Fruit fly (Drosophila melanogaster) whole organism, embryonic: ENCODE results near the gene Lerp.

Experiments
- Atf3 ChIP-seq: fragments of 200-800 bp; sonication (Bioruptor generic); optimal IDR thresholded peaks from 3 replicates; lab custom pipeline; 2016; ENCODE audit warnings: missing biosample characterization, missing genetic modification characterization
- Atf6 ChIP-seq: fragments of 200-800 bp; sonication (Bioruptor generic); IDR thresholded peaks from 2 replicates; pipeline ENCODE4 v1.3.6; 2022; ENCODE audit warnings: missing biosample characterization, missing genetic modification characterization
- Awh ChIP-seq: fragments of 200-800 bp; sonication (Bioruptor generic); IDR thresholded peaks from 2 replicates; pipeline ENCODE4, ENCODE4 v1.3.6; 2022; ENCODE audit warnings: missing biosample characterization, missing genetic modification characterization
- CG10209 ChIP-seq: fragments of 200-800 bp; sonication (Bioruptor generic); optimal IDR thresholded peaks from 3 replicates; lab custom pipeline; 2017; ENCODE audit warnings: missing biosample characterization, mild to moderate bottlenecking, missing genetic modification characterization, missing genetic modification reagents
- CG10267 ChIP-seq: fragments of 200-800 bp; sonication (Bioruptor generic); optimal IDR thresholded peaks from 2 replicates; lab custom pipeline; 2018; ENCODE audit warnings: missing biosample characterization, mild to moderate bottlenecking, missing genetic modification characterization, moderate library complexity
- CG10366 ChIP-seq: fragments of 200-800 bp; sonication (Bioruptor generic); IDR thresholded peaks from 2 replicates; pipeline ENCODE4 v1.3.6; 2022; ENCODE audit warnings: missing biosample characterization, missing genetic modification characterization
- CG11247 ChIP-seq: fragments of 200-800 bp; sonication (Bioruptor generic); IDR thresholded peaks from 2 replicates; pipeline ENCODE4 v1.3.6; 2022; ENCODE audit warnings: missing biosample characterization, missing genetic modification characterization
- CG12104 ChIP-seq: fragments of 200-800 bp; sonication (Bioruptor generic); optimal IDR thresholded peaks from 3 replicates; lab custom pipeline; 2016; ENCODE audit warnings: missing biosample characterization, missing genetic modification characterization
- CG12299 ChIP-seq: fragments of 200-800 bp; sonication (Bioruptor generic); optimal IDR thresholded peaks from 2 replicates; lab custom pipeline; 2018; ENCODE audit warnings: missing biosample characterization, mild to moderate bottlenecking, missing genetic modification characterization
- CG2875 ChIP-seq: fragments of 200-800 bp; sonication (Bioruptor generic); optimal IDR thresholded peaks from 2 replicates; lab custom pipeline; 2017; ENCODE audit warnings: missing biosample characterization, mild to moderate bottlenecking, missing genetic modification characterization, missing genetic modification reagents
- CG3065 ChIP-seq: fragments of 200-800 bp; sonication (Bioruptor generic); optimal IDR thresholded peaks from 2 replicates; lab custom pipeline; 2016; ENCODE audit warnings: missing biosample characterization, missing genetic modification characterization
- CG32532 ChIP-seq: fragments of 200-800 bp; sonication (Bioruptor generic); IDR thresholded peaks from 2 replicates; pipeline ENCODE4 v1.3.6; 2022; ENCODE audit warnings: missing biosample characterization, missing genetic modification characterization
- CG32767 ChIP-seq: fragments of 200-800 bp; sonication (Bioruptor generic); IDR thresholded peaks from 2 replicates; pipeline ENCODE4 v1.3.6; 2022; ENCODE audit warnings: missing biosample characterization, missing genetic modification characterization
- CG4707 ChIP-seq: fragments of 200-800 bp; sonication (Bioruptor generic); optimal IDR thresholded peaks from 2 replicates; lab custom pipeline; 2018; ENCODE audit warnings: missing biosample characterization, mild to moderate bottlenecking, missing genetic modification characterization, moderate library complexity
- CG6654 ChIP-seq: fragments of 200-800 bp; sonication (Bioruptor generic); optimal IDR thresholded peaks from 2 replicates; lab custom pipeline; 2017; ENCODE audit warnings: missing biosample characterization, mild to moderate bottlenecking, missing genetic modification characterization
- CG8765 ChIP-seq: fragments of 200-800 bp; sonication (Bioruptor generic); IDR thresholded peaks from 2 replicates; pipeline ENCODE4 v1.3.6; 2022; ENCODE audit warnings: missing biosample characterization, missing genetic modification characterization
- CoRest ChIP-seq: fragments of 200-800 bp; sonication (Bioruptor generic); optimal IDR thresholded peaks from 3 replicates; lab custom pipeline; 2018; ENCODE audit warnings: missing biosample characterization, mild to moderate bottlenecking, missing genetic modification characterization, moderate library complexity
- D ChIP-seq, 2 experiments: fragments of 200-800 bp in 1 of 2; fragments of >200 bp in 1 of 2; sonication (Bioruptor generic) in 1 of 2; optimal IDR thresholded peaks; 2 replicates in 1 of 2; 3 replicates in 1 of 2; lab custom pipeline; 2017; ENCODE audit warnings: mild to moderate bottlenecking in 1 of 2, missing biosample characterization in 1 of 2, missing genetic modification characterization in 1 of 2, missing genetic modification reagents in 1 of 2
- Doc2 ChIP-seq: fragments of 200-800 bp; sonication (Bioruptor generic); IDR thresholded peaks from 2 replicates; pipeline ENCODE4 v1.3.6; 2022; ENCODE audit warnings: missing biosample characterization, missing genetic modification characterization
- Drgx ChIP-seq: fragments of 200-800 bp; sonication (Bioruptor generic); IDR thresholded peaks from 2 replicates; pipeline ENCODE4 v1.3.6; 2022; ENCODE audit warnings: missing biosample characterization, missing genetic modification characterization
- Gsc ChIP-seq: fragments of 200-800 bp; sonication (Bioruptor generic); IDR thresholded peaks from 2 replicates; pipeline ENCODE4 v1.3.6; 2022; ENCODE audit warnings: missing biosample characterization, missing genetic modification characterization
- HLH54F ChIP-seq: fragments of 200-800 bp; sonication (Bioruptor generic); optimal IDR thresholded peaks from 3 replicates; lab custom pipeline; 2016; ENCODE audit warnings: missing biosample characterization, missing genetic modification characterization
- Hand ChIP-seq: fragments of 200-800 bp; sonication (Bioruptor generic); optimal IDR thresholded peaks from 2 replicates; lab custom pipeline; 2017; ENCODE audit warnings: mild to moderate bottlenecking, missing biosample characterization, missing genetic modification reagents, missing genetic modification characterization
- Meics ChIP-seq: fragments of 200-800 bp; sonication (Bioruptor generic); optimal IDR thresholded peaks from 2 replicates; lab custom pipeline; 2017; ENCODE audit warnings: missing biosample characterization, mild to moderate bottlenecking, missing genetic modification characterization
- Mrtf ChIP-seq: fragments of 200-800 bp; sonication (Bioruptor generic); IDR thresholded peaks from 3 replicates; pipeline ENCODE4 v1.3.6; 2022; ENCODE audit warnings: missing biosample characterization, missing genetic modification characterization
- NC2β ChIP-seq: fragments of 200-800 bp; sonication (Bioruptor generic); optimal IDR thresholded peaks from 2 replicates; lab custom pipeline; 2016; ENCODE audit warnings: missing biosample characterization, missing genetic modification characterization
- Oaz ChIP-seq: fragments of 200-800 bp; sonication (Bioruptor generic); IDR thresholded peaks from 2 replicates; pipeline ENCODE4 v1.3.6; 2022; ENCODE audit warnings: missing biosample characterization, missing genetic modification characterization
- Rfx ChIP-seq: fragments of 200-800 bp; sonication (Bioruptor generic); IDR thresholded peaks from 2 replicates; pipeline ENCODE4 v1.3.6; 2022; ENCODE audit warnings: missing biosample characterization, missing genetic modification characterization
- Stat92E ChIP-seq, 3 experiments: fragments of >200 bp in 2 of 3; fragments of 200-800 bp in 1 of 3; sonication (Bioruptor generic) in 1 of 3; optimal IDR thresholded peaks; 2 replicates each; lab custom pipeline; 2017 to 2019; ENCODE audit warnings: missing biosample characterization in 3 of 3, missing genetic modification characterization in 3 of 3, mild to moderate bottlenecking in 1 of 3, moderate library complexity in 1 of 3
- abd-A ChIP-seq: fragments of 200-800 bp; sonication (Bioruptor generic); optimal IDR thresholded peaks from 3 replicates; lab custom pipeline; 2019; ENCODE audit warnings: missing biosample characterization, mild to moderate bottlenecking, missing genetic modification characterization, moderate library complexity
- ap ChIP-seq: fragments of 200-800 bp; sonication (Bioruptor generic); IDR thresholded peaks from 2 replicates; pipeline ENCODE4 v1.3.6; 2022; ENCODE audit warnings: missing biosample characterization, missing genetic modification characterization
- ato ChIP-seq: fragments of 200-800 bp; sonication (Bioruptor generic); IDR thresholded peaks from 2 replicates; pipeline ENCODE4 v1.3.6; 2022; ENCODE audit warnings: missing biosample characterization, missing genetic modification characterization; ENCODE audit not compliant: partially characterized antibody
- cg ChIP-seq: fragments of 200-800 bp; sonication (Bioruptor generic); optimal IDR thresholded peaks from 3 replicates; lab custom pipeline; 2019; ENCODE audit warnings: missing biosample characterization, mild to moderate bottlenecking, missing genetic modification characterization, moderate library complexity
- dysf ChIP-seq: fragments of 200-800 bp; sonication (Bioruptor generic); IDR thresholded peaks from 3 replicates; pipeline ENCODE4 v1.3.6; 2022; ENCODE audit warnings: missing biosample characterization, missing genetic modification characterization
- ewg ChIP-seq: fragments of 200-800 bp; sonication (Bioruptor generic); optimal IDR thresholded peaks from 3 replicates; lab custom pipeline; 2017; ENCODE audit warnings: mild to moderate bottlenecking, missing biosample characterization, missing genetic modification reagents, missing genetic modification characterization
- fd102C ChIP-seq: fragments of 200-800 bp; sonication (Bioruptor generic); optimal IDR thresholded peaks from 2 replicates; lab custom pipeline; 2018; ENCODE audit warnings: missing biosample characterization, mild to moderate bottlenecking, missing genetic modification characterization, moderate library complexity
- gcm ChIP-seq: fragments of 200-800 bp; sonication (Bioruptor generic); optimal IDR thresholded peaks from 2 replicates; lab custom pipeline; 2019; ENCODE audit warnings: missing biosample characterization, mild to moderate bottlenecking, missing genetic modification characterization, moderate library complexity
- grn ChIP-seq: fragments of 200-800 bp; sonication (Bioruptor generic); optimal IDR thresholded peaks from 3 replicates; lab custom pipeline; 2017; ENCODE audit warnings: missing biosample characterization, missing genetic modification characterization
- h ChIP-seq: fragments of >200 bp; optimal IDR thresholded peaks from 2 replicates; lab custom pipeline; 2017
- inv ChIP-seq: fragments of 200-800 bp; sonication (Bioruptor generic); IDR thresholded peaks from 2 replicates; pipeline ENCODE4 v1.3.6; 2022; ENCODE audit warnings: missing biosample characterization, missing genetic modification characterization; ENCODE audit not compliant: partially characterized antibody
- klu ChIP-seq: fragments of 200-800 bp; sonication (Bioruptor generic); IDR thresholded peaks from 2 replicates; pipeline ENCODE4 v1.3.6; 2022; ENCODE audit warnings: missing biosample characterization, missing genetic modification characterization
- pita ChIP-seq: fragments of 200-800 bp; sonication (Bioruptor generic); optimal IDR thresholded peaks from 2 replicates; lab custom pipeline; 2017; ENCODE audit warnings: missing biosample characterization, mild to moderate bottlenecking, missing genetic modification characterization
- pzg ChIP-seq: fragments of 200-800 bp; sonication (Bioruptor generic); optimal IDR thresholded peaks from 3 replicates; lab custom pipeline; 2018; ENCODE audit warnings: missing biosample characterization, mild to moderate bottlenecking, missing genetic modification characterization, moderate library complexity
- sim ChIP-seq: fragments of 200-800 bp; sonication (Bioruptor generic); IDR thresholded peaks from 2 replicates; pipeline ENCODE4 v1.3.6; 2022; ENCODE audit warnings: missing biosample characterization, missing genetic modification characterization
- sob ChIP-seq: fragments of 200-800 bp; sonication (Bioruptor generic); IDR thresholded peaks from 2 replicates; pipeline ENCODE4 v1.3.6; 2022; ENCODE audit warnings: missing biosample characterization, missing genetic modification characterization
- unc-4 ChIP-seq: fragments of 200-800 bp; sonication (Bioruptor generic); IDR thresholded peaks from 2 replicates; pipeline ENCODE4 v1.3.6; 2022; ENCODE audit warnings: missing biosample characterization, missing genetic modification characterization; ENCODE audit not compliant: partially characterized antibody
- vnd ChIP-seq: fragments of 200-800 bp; sonication (Bioruptor generic); IDR thresholded peaks from 3 replicates; pipeline ENCODE4 v1.3.6; 2022; ENCODE audit warnings: missing biosample characterization, missing genetic modification characterization; ENCODE audit not compliant: partially characterized antibody
- yki ChIP-seq: fragments of >200 bp; optimal IDR thresholded peaks from 3 replicates; lab custom pipeline; 2018
- z ChIP-seq: fragments of 200-800 bp; sonication (Bioruptor generic); IDR thresholded peaks from 3 replicates; pipeline ENCODE4 v1.3.6; 2022; ENCODE audit warnings: missing biosample characterization, missing genetic modification characterization
- zen ChIP-seq: fragments of 200-800 bp; sonication (Bioruptor generic); optimal IDR thresholded peaks from 3 replicates; lab custom pipeline; 2018; ENCODE audit warnings: missing biosample characterization, mild to moderate bottlenecking, missing genetic modification characterization, moderate library complexity

Gene Lerp

dm6 chr3R:26906711-26907510 is 44.0 kb upstream of the Lerp start (continued):
- TF ChIP-seq pita (no peak), Oaz (GFP tag; lab: Robert Waterston, UW) (no peak), dysf (GFP tag; lab: Robert Waterston, UW) (peak; percentile 62), pzg (GFP tag; lab: Kevin White, UChicago) (no peak), Doc2 (GFP tag; lab: Robert Waterston, UW) (no peak), D (optimal IDR thresholded peaks at IDR 0.05; lab: Kevin White, UChicago) (no peak), D (GFP tag; optimal IDR thresholded peaks at IDR 0.05; lab: Kevin White, UChicago) (no peak), CG4707 (GFP tag; lab: Kevin White, UChicago) (no peak), Drgx (GFP tag; lab: Robert Waterston, UW) (peak; percentile 38; the same call in 1 of the 2 replicates), inv (GFP tag; lab: Robert Waterston, UW) (no peak), z (GFP tag; lab: Robert Waterston, UW) (no peak), Atf6 (GFP tag; lab: Robert Waterston, UW) (peak; percentile 15; the same call in 1 of the 2 replicates), klu (GFP tag; lab: Robert Waterston, UW) (no peak), unc-4 (GFP tag; lab: Robert Waterston, UW) (no peak), h (lab: Kevin White, UChicago) (no peak), CG3065 (GFP tag; lab: Kevin White, UChicago) (no peak), CG2875 (no peak), ap (GFP tag; lab: Robert Waterston, UW) (no peak), CoRest (no peak), Stat92E (GFP tag; optimal IDR thresholded peaks at IDR 0.05; lab: Kevin White, UChicago) (no peak), sob (0 out of 2 replicates have a peak, but pooled peaks have one; percentile 34), Atf3 (GFP tag; lab: Kevin White, UChicago) (no peak), CG10209 (GFP tag; lab: Kevin White, UChicago) (no peak), Meics (no peak), grn (GFP tag; lab: Kevin White, UChicago) (peak; percentile 86), Gsc (GFP tag; lab: Robert Waterston, UW) (no peak), CG32532 (GFP tag; lab: Robert Waterston, UW) (peak; percentile 55; the same call in 1 of the 2 replicates), NC2β (no peak), Rfx (GFP tag; lab: Robert Waterston, UW) (peak; percentile 64), CG6654 (no peak), abd-A (peak; percentile 41), CG11247 (GFP tag; lab: Robert Waterston, UW) (no peak), gcm (no peak), Mrtf (no peak), HLH54F (peak; percentile 11), CG10366 (GFP tag; lab: Robert Waterston, UW) (no peak), CG8765 (GFP tag; lab: Robert Waterston, UW) (no peak), CG32767 (GFP tag; lab: Robert Waterston, UW) (no peak), vnd (GFP tag; lab: Robert Waterston, UW) (no peak), ewg (GFP tag; lab: Kevin White, UChicago) (no peak), fd102C (GFP tag; lab: Kevin White, UChicago) (no peak), sim (no peak), cg (no peak), zen (tag; lab: Kevin White, UChicago) (no peak), ato (GFP tag; lab: Robert Waterston, UW) (no peak), CG12104 (GFP tag; lab: Kevin White, UChicago) (no peak), CG10267 (tag; lab: Kevin White, UChicago) (no peak), yki (lab: Kevin White, UChicago) (no peak), Hand (no peak), Awh (no peak), CG12299 (tag; lab: Kevin White, UChicago) (no peak)
